Fruit fly (Drosophila melanogaster) whole organism, embryonic: ENCODE results near the gene CG15365.

Experiments used
- CG10147 ChIP-seq: fragments of 200-800 bp; sonication (Bioruptor generic); optimal IDR thresholded peaks from 2 replicates; lab custom pipeline; 2019; ENCODE audit warnings: missing biosample characterization, mild to moderate bottlenecking, missing genetic modification characterization, moderate library complexity
- CG10267 ChIP-seq: fragments of 200-800 bp; sonication (Bioruptor generic); optimal IDR thresholded peaks from 2 replicates; lab custom pipeline; 2018; ENCODE audit warnings: missing biosample characterization, mild to moderate bottlenecking, missing genetic modification characterization, moderate library complexity
- CG11504 ChIP-seq: fragments of 200-800 bp; sonication (Bioruptor generic); optimal IDR thresholded peaks from 3 replicates; lab custom pipeline; 2019; ENCODE audit warnings: missing biosample characterization, mild to moderate bottlenecking, missing genetic modification characterization, moderate library complexity
- CG12071 ChIP-seq: fragments of 200-800 bp; sonication (Bioruptor generic); optimal IDR thresholded peaks from 3 replicates; lab custom pipeline; 2018; ENCODE audit warnings: missing biosample characterization, mild to moderate bottlenecking, missing genetic modification characterization
- CG12104 ChIP-seq: fragments of 200-800 bp; sonication (Bioruptor generic); optimal IDR thresholded peaks from 3 replicates; lab custom pipeline; 2016; ENCODE audit warnings: missing biosample characterization, missing genetic modification characterization
- CG1233 ChIP-seq: fragments of 200-800 bp; sonication (Bioruptor generic); optimal IDR thresholded peaks from 4 replicates; lab custom pipeline; 2018; ENCODE audit warnings: missing biosample characterization, mild to moderate bottlenecking, missing genetic modification characterization
- CG13894 ChIP-seq: fragments of 200-800 bp; sonication (Bioruptor generic); optimal IDR thresholded peaks from 3 replicates; lab custom pipeline; 2018; ENCODE audit warnings: missing biosample characterization, mild to moderate bottlenecking, missing genetic modification characterization, moderate library complexity
- CG15269 ChIP-seq: fragments of 200-800 bp; sonication (Bioruptor generic); optimal IDR thresholded peaks from 2 replicates; lab custom pipeline; 2018; ENCODE audit warnings: missing biosample characterization, mild to moderate bottlenecking, missing genetic modification characterization, moderate library complexity
- CG1602 ChIP-seq: fragments of 200-800 bp; sonication (Bioruptor generic); optimal IDR thresholded peaks from 3 replicates; lab custom pipeline; 2016; ENCODE audit warnings: missing biosample characterization, missing genetic modification characterization
- CG16779 ChIP-seq: fragments of 200-800 bp; sonication (Bioruptor generic); IDR thresholded peaks from 2 replicates; pipeline ENCODE4 v1.3.6; 2022; ENCODE audit warnings: missing biosample characterization, missing genetic modification characterization
- CG2129 ChIP-seq: fragments of 200-800 bp; sonication (Bioruptor generic); IDR thresholded peaks from 2 replicates; pipeline ENCODE4 v1.3.6; 2022; ENCODE audit warnings: missing biosample characterization, missing genetic modification characterization; ENCODE audit not compliant: partially characterized antibody
- CG30403 ChIP-seq: fragments of 200-800 bp; sonication (Bioruptor generic); optimal IDR thresholded peaks from 3 replicates; lab custom pipeline; 2016; ENCODE audit warnings: missing biosample characterization, missing genetic modification characterization
- CG4424 ChIP-seq: fragments of 200-800 bp; sonication (Bioruptor generic); optimal IDR thresholded peaks from 3 replicates; lab custom pipeline; 2016; ENCODE audit warnings: missing biosample characterization, missing genetic modification characterization
- CG4730 ChIP-seq: fragments of 200-800 bp; sonication (Bioruptor generic); IDR thresholded peaks from 2 replicates; pipeline ENCODE4 v1.3.6; 2022; ENCODE audit warnings: missing biosample characterization, missing genetic modification characterization
- CG6854 ChIP-seq: fragments of 200-800 bp; sonication (Bioruptor generic); optimal IDR thresholded peaks from 3 replicates; lab custom pipeline; 2017; ENCODE audit warnings: missing biosample characterization, mild to moderate bottlenecking, missing genetic modification characterization
- CG8281 ChIP-seq: fragments of 200-800 bp; sonication (Bioruptor generic); optimal IDR thresholded peaks from 2 replicates; lab custom pipeline; 2018; ENCODE audit warnings: missing biosample characterization, mild to moderate bottlenecking, missing genetic modification characterization, moderate library complexity
- CG8944 ChIP-seq: fragments of 200-800 bp; sonication (Bioruptor generic); optimal IDR thresholded peaks from 3 replicates; lab custom pipeline; 2016; ENCODE audit warnings: missing biosample characterization, missing genetic modification characterization
- CoRest ChIP-seq: fragments of 200-800 bp; sonication (Bioruptor generic); optimal IDR thresholded peaks from 3 replicates; lab custom pipeline; 2018; ENCODE audit warnings: missing biosample characterization, mild to moderate bottlenecking, missing genetic modification characterization, moderate library complexity
- Ets65A ChIP-seq: fragments of 200-800 bp; sonication (Bioruptor generic); peaks from one replicate; lab custom pipeline; 2016; ENCODE audit warnings: missing biosample characterization, missing genetic modification characterization
- Fer1 ChIP-seq: fragments of 200-800 bp; sonication (Bioruptor generic); optimal IDR thresholded peaks from 2 replicates; lab custom pipeline; 2017; ENCODE audit warnings: missing biosample characterization, mild to moderate bottlenecking, missing genetic modification characterization
- Fer3 ChIP-seq: fragments of 200-800 bp; sonication (Bioruptor generic); optimal IDR thresholded peaks from 2 replicates; lab custom pipeline; 2018; ENCODE audit warnings: missing biosample characterization, mild to moderate bottlenecking, missing genetic modification characterization, moderate library complexity
- Gug ChIP-seq: fragments of 200-800 bp; sonication (Bioruptor generic); IDR thresholded peaks from 4 replicates; pipeline ENCODE4 v1.3.6; 2022; ENCODE audit warnings: missing biosample characterization, missing genetic modification characterization
- HLH54F ChIP-seq: fragments of 200-800 bp; sonication (Bioruptor generic); optimal IDR thresholded peaks from 3 replicates; lab custom pipeline; 2016; ENCODE audit warnings: missing biosample characterization, missing genetic modification characterization
- Opbp ChIP-seq: fragments of 200-800 bp; sonication (Bioruptor generic); IDR thresholded peaks from 3 replicates; pipeline ENCODE4 v1.3.6; 2022; ENCODE audit warnings: missing biosample characterization, missing genetic modification characterization; ENCODE audit not compliant: partially characterized antibody
- abd-A ChIP-seq: fragments of 200-800 bp; sonication (Bioruptor generic); optimal IDR thresholded peaks from 3 replicates; lab custom pipeline; 2019; ENCODE audit warnings: missing biosample characterization, mild to moderate bottlenecking, missing genetic modification characterization, moderate library complexity
- bowl ChIP-seq: fragments of 200-800 bp; sonication (Bioruptor generic); IDR thresholded peaks from 2 replicates; pipeline ENCODE4 v1.3.6; 2022; ENCODE audit warnings: missing biosample characterization, missing genetic modification characterization
- chn ChIP-seq: fragments of 200-800 bp; sonication (Bioruptor generic); optimal IDR thresholded peaks from 2 replicates; lab custom pipeline; 2016; ENCODE audit warnings: missing biosample characterization, missing genetic modification characterization
- crol ChIP-seq: fragments of 200-800 bp; sonication (Bioruptor generic); IDR thresholded peaks from 2 replicates; pipeline ENCODE4 v1.3.6; 2022; ENCODE audit warnings: missing biosample characterization, missing genetic modification characterization
- en ChIP-seq: fragments of 200-800 bp; sonication (Bioruptor generic); optimal IDR thresholded peaks from 2 replicates; lab custom pipeline; 2016; ENCODE audit warnings: missing biosample characterization, missing genetic modification characterization
- grau ChIP-seq: fragments of 200-800 bp; optimal IDR thresholded peaks from 3 replicates; lab custom pipeline; 2019; ENCODE audit warnings: missing biosample characterization, mild to moderate bottlenecking, missing genetic modification characterization, moderate library complexity
- hb ChIP-seq: fragments of 200-800 bp; sonication (Bioruptor generic); IDR thresholded peaks from 3 replicates; pipeline ENCODE4 v1.3.6; 2022; ENCODE audit warnings: missing biosample characterization, missing genetic modification characterization; ENCODE audit not compliant: partially characterized antibody
- ind ChIP-seq: fragments of 200-800 bp; sonication (Bioruptor generic); optimal IDR thresholded peaks from 3 replicates; lab custom pipeline; 2016; ENCODE audit warnings: missing biosample characterization, missing genetic modification characterization
- run ChIP-seq: fragments of 200-800 bp; sonication (Bioruptor generic); optimal IDR thresholded peaks from 3 replicates; lab custom pipeline; 2018; ENCODE audit warnings: missing biosample characterization, mild to moderate bottlenecking, missing genetic modification characterization
- sd ChIP-seq: fragments of 200-800 bp; sonication (Bioruptor generic); optimal IDR thresholded peaks from 3 replicates; lab custom pipeline; 2018; ENCODE audit warnings: missing biosample characterization, mild to moderate bottlenecking, missing genetic modification characterization, moderate library complexity
- sim ChIP-seq: fragments of 200-800 bp; sonication (Bioruptor generic); IDR thresholded peaks from 2 replicates; pipeline ENCODE4 v1.3.6; 2022; ENCODE audit warnings: missing biosample characterization, missing genetic modification characterization
- sisA ChIP-seq: fragments of 200-800 bp; sonication (Bioruptor generic); IDR thresholded peaks from 2 replicates; pipeline ENCODE4 v1.3.6; 2022; ENCODE audit warnings: missing biosample characterization, missing genetic modification characterization
- vvl ChIP-seq: fragments of 200-800 bp; sonication (Bioruptor generic); IDR thresholded peaks from 2 replicates; pipeline ENCODE4 v1.3.6; 2022; ENCODE audit warnings: missing biosample characterization, missing genetic modification characterization
- zf30C ChIP-seq: fragments of 200-800 bp; sonication (Bioruptor generic); optimal IDR thresholded peaks from 3 replicates; lab custom pipeline; 2018; ENCODE audit warnings: missing biosample characterization, mild to moderate bottlenecking, missing genetic modification characterization

Gene CG15365

dm6 chrX:9066802-9067489, 837 bp downstream of the CG15365 start (continued):
- TF ChIP-seq ind (peak; percentile 31), CG8944 (GFP tag; lab: Kevin White, UChicago) (no peak), CG4424 (GFP tag; lab: Kevin White, UChicago) (peak; percentile 7), vvl (GFP tag; lab: Robert Waterston, UW) (peak; percentile 32; the same call in 1 of the 2 replicates), sisA (GFP tag; lab: Robert Waterston, UW) (peak; percentile 57), CG10267 (tag; lab: Kevin White, UChicago) (no peak), run (tag; lab: Kevin White, UChicago) (no peak)
- TF ChIP-seq, all 482 proteins: peak for 86

dm6 chrX:9064029-9064428, 3.8 kb downstream of the CG15365 start:
- no peak for TF ChIP-seq crol (GFP tag; lab: Robert Waterston, UW)
- no peak for TF ChIP-seq CG2129 (GFP tag; lab: Robert Waterston, UW)
- no peak for TF ChIP-seq CG12104
- no peak for TF ChIP-seq CG16779 (GFP tag; lab: Robert Waterston, UW)
- no peak for TF ChIP-seq chn
- TF ChIP-seq zf30C (GFP tag; lab: Kevin White, UChicago): no peak
- no peak for TF ChIP-seq CG15269 (tag; lab: Kevin White, UChicago)
- TF ChIP-seq CG8281 (tag; lab: Kevin White, UChicago): peak; percentile 87
- no peak for TF ChIP-seq CG6854 (GFP tag; lab: Kevin White, UChicago)
- TF ChIP-seq Gug (GFP tag; lab: Robert Waterston, UW): no peak
- no peak for TF ChIP-seq grau (tag; lab: Kevin White, UChicago)
- peak; percentile 55 for TF ChIP-seq CG13894 (tag; lab: Kevin White, UChicago)
- no peak for TF ChIP-seq CG4730 (GFP tag; lab: Robert Waterston, UW)
- TF ChIP-seq CoRest: no peak
- no peak for TF ChIP-seq CG1602 (GFP tag; lab: Kevin White, UChicago)
- TF ChIP-seq Ets65A (GFP tag; lab: Kevin White, UChicago): no peak
- no peak for TF ChIP-seq sim
- no peak for TF ChIP-seq bowl (GFP tag; lab: Robert Waterston, UW)
- TF ChIP-seq abd-A (tag; lab: Kevin White, UChicago): peak; percentile 14
- TF ChIP-seq sd: peak; percentile 44
- TF ChIP-seq hb: no peak
- TF ChIP-seq CG10147 (GFP tag; lab: Kevin White, UChicago): no peak
- TF ChIP-seq, all 482 proteins: peak for 4

- TF ChIP-seq CG12071 (GFP tag; lab: Kevin White, UChicago) (no peak), Fer3 (tag; lab: Kevin White, UChicago) (no peak), CG1233 (no peak), CG11504 (tag; lab: Kevin White, UChicago) (no peak), CG30403 (GFP tag; lab: Kevin White, UChicago) (no peak), en (no peak), Opbp (GFP tag; lab: Robert Waterston, UW) (no peak), HLH54F (no peak), Fer1 (GFP tag; lab: Kevin White, UChicago) (no peak)
- TF ChIP-seq, all 482 proteins: peak for 0
Observed at dm6 chrX:9063425-9063824, 4.4 kb downstream of the CG15365 start.
